Worm (Caenorhabditis elegans) whole organism, late embryonic: ENCODE measurements around the gene atln-2.

ENCODE experiments used
- ceh-34 ChIP-seq: sonication (generic microtip); optimal IDR thresholded peaks from 2 replicates; lab custom pipeline; 2016; ENCODE audit warnings: mild to moderate bottlenecking, missing genetic modification characterization, missing compliant biosample characterization
- che-1 ChIP-seq: sonication (generic microtip); optimal IDR thresholded peaks from 2 replicates; lab custom pipeline; 2016; ENCODE audit warnings: mild to moderate bottlenecking, missing genetic modification characterization, missing compliant biosample characterization
- dve-1 ChIP-seq: sonication (generic microtip); optimal IDR thresholded peaks from 2 replicates; lab custom pipeline; 2017; ENCODE audit warnings: antibody characterized with exemption, mild to moderate bottlenecking, missing genetic modification characterization, missing compliant biosample characterization
- elt-2 ChIP-seq: sonication (generic microtip); optimal IDR thresholded peaks from 2 replicates; lab custom pipeline; 2016; ENCODE audit warnings: missing genetic modification reagents, missing genetic modification characterization, missing compliant biosample characterization
- elt-4 ChIP-seq: sonication (generic microtip); optimal IDR thresholded peaks from 2 replicates; lab custom pipeline; 2016; ENCODE audit warnings: missing genetic modification characterization, missing compliant biosample characterization
- nfya-1 ChIP-seq: sonication (generic microtip); optimal IDR thresholded peaks from 2 replicates; lab custom pipeline; 2017; ENCODE audit warnings: missing genetic modification characterization, mild to moderate bottlenecking, missing compliant biosample characterization, antibody characterized with exemption, moderate library complexity
- pag-3 ChIP-seq: sonication (generic microtip); optimal IDR thresholded peaks from 2 replicates; lab custom pipeline; 2016; ENCODE audit warnings: missing compliant biosample characterization, missing genetic modification characterization, borderline replicate concordance
- pha-4 ChIP-seq: fragments of 150-350 bp; optimal IDR thresholded peaks from 2 replicates; lab custom pipeline; 2018; ENCODE audit warnings: missing biosample characterization, missing genetic modification reagents, missing genetic modification characterization

- no peak for TF ChIP-seq pha-4 (tag; lab: Kevin White, UChicago)
- TF ChIP-seq elt-4, result no peak
- no peak for TF ChIP-seq dve-1 (tag; lab: Kevin White, UChicago)
- TF ChIP-seq che-1 (tag; lab: Kevin White, UChicago), result no peak
- no peak for TF ChIP-seq nfya-1 (tag; lab: Kevin White, UChicago)
- TF ChIP-seq pag-3 (tag; lab: Kevin White, UChicago), result no peak
- TF ChIP-seq ceh-34 (tag; lab: Kevin White, UChicago), result no peak
- no peak for TF ChIP-seq elt-2 (tag; lab: Kevin White, UChicago)
Measured at ce11 chrIV:15037492-15037891, 56.1 kb downstream of the atln-2 start.
